ENCODE assay signal across 4 worm cellular contexts in genomic region chrV:19643015-19643414, ce11.
TF ChIP-seq lines count a peak whose summit lies in the region.

No protein-coding gene starts in this region.

TF ChIP-seq in whole organism, L2 larva, 48 proteins besides CTCF, POLR2A, EP300 and RAD21 (continued from another document):
- peak; percentile 15 for TF ChIP-seq nhr-6 (tag; optimal IDR thresholded peaks at IDR 0.05; lab: Kevin White, UChicago)
- TF ChIP-seq ztf-4 (tag; optimal IDR thresholded peaks at IDR 0.05; lab: Kevin White, UChicago), result peak; percentile 10
- TF ChIP-seq peb-1 (tag; optimal IDR thresholded peaks at IDR 0.05; lab: Kevin White, UChicago), result no peak
- TF ChIP-seq nhr-25 (tag; optimal IDR thresholded peaks at IDR 0.05; lab: Kevin White, UChicago), result peak; percentile 17
- TF ChIP-seq ceh-82 (tag; optimal IDR thresholded peaks at IDR 0.05; lab: Kevin White, UChicago), result no peak
- no peak for TF ChIP-seq R02D3.7 (tag; optimal IDR thresholded peaks at IDR 0.05; lab: Kevin White, UChicago)
- peak; percentile 58 for TF ChIP-seq nhr-129 (tag; optimal IDR thresholded peaks at IDR 0.05; lab: Kevin White, UChicago)
- peak; percentile 82 for TF ChIP-seq unc-55 (GFP tag; optimal IDR thresholded peaks at IDR 0.05; lab: Kevin White, UChicago)
- peak; percentile 14 for TF ChIP-seq ceh-16 (tag; optimal IDR thresholded peaks at IDR 0.05; lab: Kevin White, UChicago)
- TF ChIP-seq nhr-11 (tag; optimal IDR thresholded peaks at IDR 0.05; lab: Kevin White, UChicago), result peak; percentile 59
- TF ChIP-seq lsy-2 (tag; optimal IDR thresholded peaks at IDR 0.05; lab: Kevin White, UChicago), result peak; percentile 84 to 86
- no peak for TF ChIP-seq nhr-12 (tag; optimal IDR thresholded peaks at IDR 0.05; lab: Kevin White, UChicago)
- no peak for TF ChIP-seq ztf-11 (tag; optimal IDR thresholded peaks at IDR 0.05; lab: Kevin White, UChicago)
- no peak for TF ChIP-seq unc-62 (GFP tag; optimal IDR thresholded peaks at IDR 0.05; lab: Kevin White, UChicago)
- TF ChIP-seq crh-2 (tag; optimal IDR thresholded peaks at IDR 0.05; lab: Kevin White, UChicago), result peak; percentile 77
- TF ChIP-seq F13H6.1 (tag; optimal IDR thresholded peaks at IDR 0.05; lab: Kevin White, UChicago), result peak; percentile 82
- no peak for TF ChIP-seq skn-1 (tag; optimal IDR thresholded peaks at IDR 0.05; lab: Kevin White, UChicago)
- TF ChIP-seq aly-2 (tag; optimal IDR thresholded peaks at IDR 0.05; lab: Kevin White, UChicago), result no peak
- peak in 1 of 2 experiments; percentile 53 for TF ChIP-seq mdl-1 (tag; optimal IDR thresholded peaks at IDR 0.05; lab: Kevin White, UChicago)
- TF ChIP-seq lin-13 (GFP tag; optimal IDR thresholded peaks at IDR 0.05; lab: Kevin White, UChicago), result peak; percentile 84
- no peak for TF ChIP-seq elt-1 (tag; optimal IDR thresholded peaks at IDR 0.05; lab: Kevin White, UChicago)
- TF ChIP-seq lin-11 (tag; optimal IDR thresholded peaks at IDR 0.05; lab: Kevin White, UChicago), result peak; percentile 64
- no peak for TF ChIP-seq alr-1 (tag; optimal IDR thresholded peaks at IDR 0.05; lab: Kevin White, UChicago)
- no peak for TF ChIP-seq elt-3 (tag; optimal IDR thresholded peaks at IDR 0.05; lab: Kevin White, UChicago)
- TF ChIP-seq egl-27 (tag; optimal IDR thresholded peaks at IDR 0.05; lab: Kevin White, UChicago), result peak; percentile 57

TF ChIP-seq in whole organism, L4 larva, 104 proteins besides CTCF, POLR2A, EP300 and RAD21 (continued from another document and continues in another):
- TF ChIP-seq mxl-2 (GFP tag; conservative IDR thresholded peaks at IDR 0.05; lab: Robert Waterston, UW) (peak; percentile 87), arid-1 (GFP tag; conservative IDR thresholded peaks at IDR 0.05; lab: Robert Waterston, UW) (peak; percentile 93), ama-1 (optimal IDR thresholded peaks at IDR 0.05; lab: Kevin White, UChicago) (no peak), hlh-11 (tag; optimal IDR thresholded peaks at IDR 0.05; lab: Kevin White, UChicago) (peak; percentile 79), madf-9 (GFP tag; conservative IDR thresholded peaks at IDR 0.05; lab: Robert Waterston, UW) (peak; percentile 96), egl-43 (GFP tag; IDR thresholded peaks at IDR 0.05; lab: Robert Waterston, UW) (peak; percentile 99), php-3 (GFP tag; IDR thresholded peaks at IDR 0.05; lab: Robert Waterston, UW) (peak; percentile 82), lir-3 (tag; optimal IDR thresholded peaks at IDR 0.05; lab: Kevin White, UChicago) (peak; percentile 79), aly-2 (tag; optimal IDR thresholded peaks at IDR 0.05; lab: Kevin White, UChicago) (no peak), mep-1 (tag; optimal IDR thresholded peaks at IDR 0.05; lab: Kevin White, UChicago) (peak; percentile 91), rbr-2 (tag; optimal IDR thresholded peaks at IDR 0.05; lab: Kevin White, UChicago) (peak; percentile 92), duxl-1 (tag; optimal IDR thresholded peaks at IDR 0.05; lab: Kevin White, UChicago; ENCODE audit: poor library complexity) (peak; percentile 95), nhr-48 (tag; optimal IDR thresholded peaks at IDR 0.05; lab: Kevin White, UChicago) (peak; percentile 81), vab-7 (GFP tag; IDR thresholded peaks at IDR 0.05; lab: Robert Waterston, UW) (peak; percentile 90), dve-1 (tag; optimal IDR thresholded peaks at IDR 0.05; lab: Kevin White, UChicago; ENCODE audit: insufficient read depth) (peak; percentile 91), T20F7.1 (GFP tag; optimal IDR thresholded peaks at IDR 0.05; lab: Kevin White, UChicago) (no peak), lin-39 (tag; optimal IDR thresholded peaks at IDR 0.05; lab: Kevin White, UChicago) (no peak), set-16 (GFP tag; IDR thresholded peaks at IDR 0.05; lab: Robert Waterston, UW) (peak; percentile 81), nhr-25 (tag; optimal IDR thresholded peaks at IDR 0.05; lab: Kevin White, UChicago; ENCODE audit: borderline replicate concordance, insufficient read depth) (peak; percentile 21), zip-11 (GFP tag; IDR thresholded peaks at IDR 0.05; lab: Robert Waterston, UW) (peak; percentile 87), Y5F2A.4 (GFP tag; optimal IDR thresholded peaks at IDR 0.05; lab: Kevin White, UChicago) (peak; percentile 93), ztf-7 (tag; optimal IDR thresholded peaks at IDR 0.05; lab: Kevin White, UChicago) (peak; percentile 54), spr-1 (tag; optimal IDR thresholded peaks at IDR 0.05; lab: Kevin White, UChicago) (peak; percentile 92), nhr-102 (tag; optimal IDR thresholded peaks at IDR 0.05; lab: Kevin White, UChicago) (peak; percentile 90), R02D3.7 (tag; optimal IDR thresholded peaks at IDR 0.05; lab: Kevin White, UChicago) (no peak), unc-130 (GFP tag; optimal IDR thresholded peaks at IDR 0.05; lab: Kevin White, UChicago) (peak; percentile 74), ceh-82 (tag; optimal IDR thresholded peaks at IDR 0.05; lab: Kevin White, UChicago) (no peak), zfp-3 (GFP tag; conservative IDR thresholded peaks at IDR 0.05; lab: Robert Waterston, UW) (peak; percentile 86), snpc-1.2 (GFP tag; IDR thresholded peaks at IDR 0.05; lab: Robert Waterston, UW) (peak; percentile 93), mxl-3 (GFP tag; optimal IDR thresholded peaks at IDR 0.05; lab: Kevin White, UChicago) (no peak), Y48G9A.11 (GFP tag; IDR thresholded peaks at IDR 0.05; lab: Robert Waterston, UW) (peak; percentile 92), zip-2 (tag; optimal IDR thresholded peaks at IDR 0.05; lab: Kevin White, UChicago) (peak; percentile 81), Y75B8A.6 (GFP tag; IDR thresholded peaks at IDR 0.05; lab: Robert Waterston, UW) (peak; percentile 95), mes-2 (tag; optimal IDR thresholded peaks at IDR 0.05; lab: Kevin White, UChicago; ENCODE audit: poor library complexity, severe bottlenecking) (peak; percentile 90), nhr-10 (tag; optimal IDR thresholded peaks at IDR 0.05; lab: Kevin White, UChicago) (no peak), hmg-1.1 (GFP tag; IDR thresholded peaks at IDR 0.05; lab: Robert Waterston, UW) (peak; percentile 96)

TF ChIP-seq in whole organism, late embryonic, 69 proteins besides CTCF, POLR2A, EP300 and RAD21 (continued from another document and continues in another):
- TF ChIP-seq eyg-1 (tag; optimal IDR thresholded peaks at IDR 0.05; lab: Kevin White, UChicago), result peak; percentile 98
- TF ChIP-seq pat-9 (tag; optimal IDR thresholded peaks at IDR 0.05; lab: Kevin White, UChicago), result peak; percentile 99
- peak; percentile 96 for TF ChIP-seq ceh-30 (tag; optimal IDR thresholded peaks at IDR 0.05; lab: Kevin White, UChicago)
- TF ChIP-seq unc-3 (GFP tag; conservative IDR thresholded peaks at IDR 0.05; lab: Robert Waterston, UW), result peak; percentile 90
- TF ChIP-seq unc-3 (tag; optimal IDR thresholded peaks at IDR 0.05; lab: Kevin White, UChicago), result peak; percentile 97
- TF ChIP-seq dve-1 (tag; optimal IDR thresholded peaks at IDR 0.05; lab: Kevin White, UChicago), result peak; percentile 97
- peak; percentile 97 for TF ChIP-seq ceh-45 (GFP tag; IDR thresholded peaks at IDR 0.05; lab: Robert Waterston, UW)
- peak; percentile 86 for TF ChIP-seq zip-5 (tag; optimal IDR thresholded peaks at IDR 0.05; lab: Kevin White, UChicago)
- TF ChIP-seq syd-9 (tag; optimal IDR thresholded peaks at IDR 0.05; lab: Kevin White, UChicago), result peak; percentile 99
- TF ChIP-seq elt-2 (tag; optimal IDR thresholded peaks at IDR 0.05; lab: Kevin White, UChicago), result peak; percentile 99
- TF ChIP-seq ets-4 (tag; optimal IDR thresholded peaks at IDR 0.05; lab: Kevin White, UChicago), result peak; percentile 88
- TF ChIP-seq dmd-4 (tag; optimal IDR thresholded peaks at IDR 0.05; lab: Kevin White, UChicago; ENCODE audit: borderline replicate concordance), result peak; percentile 95
- peak; percentile 72 for TF ChIP-seq hlh-30 (tag; optimal IDR thresholded peaks at IDR 0.05; lab: Kevin White, UChicago; ENCODE audit: insufficient read depth)
- peak; percentile 89 for TF ChIP-seq nfya-1 (tag; optimal IDR thresholded peaks at IDR 0.05; lab: Kevin White, UChicago)
- no peak for TF ChIP-seq nhr-11 (tag; optimal IDR thresholded peaks at IDR 0.05; lab: Kevin White, UChicago)
- TF ChIP-seq tbx-7 (tag; optimal IDR thresholded peaks at IDR 0.05; lab: Kevin White, UChicago), result peak; percentile 83
- peak; percentile 94 for TF ChIP-seq K09A11.1 (tag; optimal IDR thresholded peaks at IDR 0.05; lab: Kevin White, UChicago; ENCODE audit: insufficient read depth)
- TF ChIP-seq sox-4 (tag; optimal IDR thresholded peaks at IDR 0.05; lab: Kevin White, UChicago), result peak; percentile 98
- peak; percentile 98 for TF ChIP-seq K02D7.2 (tag; optimal IDR thresholded peaks at IDR 0.05; lab: Kevin White, UChicago)
- peak; percentile 21 for TF ChIP-seq pros-1 (tag; optimal IDR thresholded peaks at IDR 0.05; lab: Kevin White, UChicago)
- TF ChIP-seq ceh-18 (tag; optimal IDR thresholded peaks at IDR 0.05; lab: Kevin White, UChicago), result peak; percentile 98
- peak; percentile 91 for TF ChIP-seq sdc-2 (tag; optimal IDR thresholded peaks at IDR 0.05; lab: Kevin White, UChicago)
- peak; percentile 99 for TF ChIP-seq ztf-16 (tag; optimal IDR thresholded peaks at IDR 0.05; lab: Kevin White, UChicago)
- TF ChIP-seq lim-6 (tag; optimal IDR thresholded peaks at IDR 0.05; lab: Kevin White, UChicago), result peak; percentile 93
- peak; percentile 97 for TF ChIP-seq ttx-3 (tag; optimal IDR thresholded peaks at IDR 0.05; lab: Kevin White, UChicago)
- TF ChIP-seq ceh-14 (tag; optimal IDR thresholded peaks at IDR 0.05; lab: Kevin White, UChicago), result peak; percentile 97
- TF ChIP-seq pha-4 (tag; optimal IDR thresholded peaks at IDR 0.05; lab: Kevin White, UChicago), result no peak
- TF ChIP-seq pha-2 (tag; optimal IDR thresholded peaks at IDR 0.05; lab: Kevin White, UChicago), result peak; percentile 99
- TF ChIP-seq pqm-1 (tag; optimal IDR thresholded peaks at IDR 0.05; lab: Kevin White, UChicago), result peak; percentile 96
- TF ChIP-seq T23F11.4 (GFP tag; optimal IDR thresholded peaks at IDR 0.05; lab: Kevin White, UChicago), result peak; percentile 98
- peak; percentile 93 for TF ChIP-seq ahr-1 (tag; optimal IDR thresholded peaks at IDR 0.05; lab: Kevin White, UChicago)
- peak; percentile 96 for TF ChIP-seq ceh-48 (tag; optimal IDR thresholded peaks at IDR 0.05; lab: Kevin White, UChicago)
- TF ChIP-seq tbx-2 (tag; optimal IDR thresholded peaks at IDR 0.05; lab: Kevin White, UChicago), result peak; percentile 99
- TF ChIP-seq ceh-22 (tag; optimal IDR thresholded peaks at IDR 0.05; lab: Kevin White, UChicago), result peak; percentile 89
- TF ChIP-seq pax-1 (tag; optimal IDR thresholded peaks at IDR 0.05; lab: Kevin White, UChicago), result no peak
- TF ChIP-seq hlh-8 (tag; optimal IDR thresholded peaks at IDR 0.05; lab: Kevin White, UChicago), result peak; percentile 94
- peak; percentile 93 for TF ChIP-seq ceh-24 (tag; optimal IDR thresholded peaks at IDR 0.05; lab: Kevin White, UChicago)
- peak; percentile 82 for TF ChIP-seq fkh-10 (GFP tag; optimal IDR thresholded peaks at IDR 0.05; lab: Kevin White, UChicago)
- TF ChIP-seq mec-3 (tag; optimal IDR thresholded peaks at IDR 0.05; lab: Kevin White, UChicago; ENCODE audit: borderline replicate concordance), result peak; percentile 93

TF ChIP-seq in whole organism, mixed stage, embryonic, 35 proteins besides CTCF, POLR2A, EP300 and RAD21 (continued from another document):
- TF ChIP-seq hlh-1 (tag; optimal IDR thresholded peaks at IDR 0.05; lab: Kevin White, UChicago) (peak; percentile 51), nhr-237 (tag; optimal IDR thresholded peaks at IDR 0.05; lab: Kevin White, UChicago) (peak; percentile 63), sem-2 (GFP tag; optimal IDR thresholded peaks at IDR 0.05; lab: Kevin White, UChicago) (peak; percentile 96), ceh-39 (tag; optimal IDR thresholded peaks at IDR 0.05; lab: Kevin White, UChicago) (peak; percentile 19), unc-120 (tag; optimal IDR thresholded peaks at IDR 0.05; lab: Kevin White, UChicago; ENCODE audit: poor library complexity, severe bottlenecking) (peak; percentile 98)
